Worm (Caenorhabditis elegans) whole organism, L4/young adult: Measurements from ENCODE around the gene F17E9.5.

Experiments
- W03F9.2 ChIP-seq: fragments of 150-350 bp; optimal IDR thresholded peaks from 2 replicates; lab custom pipeline; 2014; ENCODE audit warnings: missing biosample characterization, missing genetic modification characterization
- dao-5 ChIP-seq: sonication (generic microtip); optimal IDR thresholded peaks from 2 replicates; lab custom pipeline; 2016; ENCODE audit warnings: missing genotype, missing genetic modification characterization, moderate library complexity, missing compliant biosample characterization
- him-1 ChIP-seq: sonication (generic microtip); optimal IDR thresholded peaks from 2 replicates; lab custom pipeline; 2016; ENCODE audit warnings: missing genotype, missing genetic modification reagents, missing genetic modification characterization, missing compliant biosample characterization

The F17E9.5 gene

DNA sequence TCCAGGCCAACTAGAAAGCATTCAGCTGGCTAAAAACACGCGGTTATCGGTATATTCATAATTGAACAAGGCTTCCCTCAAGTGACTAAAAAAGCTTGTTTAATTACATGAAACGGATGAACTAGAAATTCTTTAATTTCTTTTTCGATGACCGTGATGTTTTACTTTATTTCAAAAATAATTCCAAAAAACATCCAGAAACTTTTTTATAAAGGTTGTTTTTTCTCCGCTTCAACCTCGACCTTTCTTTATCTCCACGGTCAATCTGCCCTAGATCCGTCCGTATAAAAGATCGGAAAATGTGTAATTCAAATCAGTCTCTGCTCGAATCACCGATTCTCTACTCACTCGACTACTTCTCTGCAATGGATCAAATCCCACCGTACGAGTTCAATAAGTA, at the start of gene F17E9.5:
Gene F17E9.5, plus strand, starts transcription at position 301 of the 400 bp plus-strand sequence.
- no peak for TF ChIP-seq W03F9.2 (tag; lab: Kevin White, UChicago)
- no peak for TF ChIP-seq dao-5 (tag; lab: Kevin White, UChicago)
- no peak for TF ChIP-seq him-1

DNA sequence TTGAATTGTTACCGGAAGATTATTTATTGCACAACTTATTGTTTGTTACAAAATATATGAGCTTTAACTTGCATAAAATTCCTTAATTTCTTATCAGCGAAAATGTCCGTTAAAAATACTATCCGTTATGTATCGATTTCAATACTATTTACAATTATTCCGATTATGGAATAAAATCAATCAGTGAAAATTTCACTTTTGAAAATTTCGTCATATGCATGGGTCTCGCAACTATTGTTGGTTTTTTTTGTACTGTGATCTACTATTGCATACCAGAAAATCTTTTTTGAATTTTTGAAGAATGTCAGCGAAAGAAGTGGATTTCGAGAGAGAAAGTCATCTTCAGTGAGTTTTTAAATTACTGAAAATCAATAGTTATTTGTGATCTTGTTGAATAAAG, 48.4 kb upstream of the F17E9.5 start, which contains the start of gene nprl-3:
Gene nprl-3, plus strand, starts transcription at position 301 of the 400 bp plus-strand sequence.
- TF ChIP-seq W03F9.2 (tag; lab: Kevin White, UChicago) (no peak), dao-5 (tag; lab: Kevin White, UChicago) (no peak), him-1 (no peak)

DNA sequence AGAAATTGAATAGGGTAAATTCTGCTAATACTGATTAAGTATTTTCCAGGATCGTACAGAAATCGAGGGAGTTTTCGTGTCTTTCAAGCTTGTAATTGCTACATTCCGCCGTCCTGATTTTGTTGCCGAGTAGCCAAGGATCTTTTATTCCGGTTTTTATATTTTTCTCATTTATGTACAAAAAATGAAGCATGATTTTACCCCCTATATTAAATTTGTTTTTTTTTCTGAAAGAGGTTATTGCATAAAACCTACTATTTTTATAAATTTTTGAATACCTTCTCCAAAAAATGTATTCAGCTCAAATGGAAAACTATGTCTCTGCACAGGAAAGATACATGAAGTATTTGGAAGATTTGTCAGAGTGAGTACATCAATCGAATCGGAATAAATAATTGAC, 46.0 kb upstream of the F17E9.5 start, which contains the start of gene F35H10.6:
Gene F35H10.6, plus strand, starts transcription at position 301 of the 400 bp plus-strand sequence.
- TF ChIP-seq W03F9.2 (tag; lab: Kevin White, UChicago), result no peak
- no peak for TF ChIP-seq dao-5 (tag; lab: Kevin White, UChicago)

DNA sequence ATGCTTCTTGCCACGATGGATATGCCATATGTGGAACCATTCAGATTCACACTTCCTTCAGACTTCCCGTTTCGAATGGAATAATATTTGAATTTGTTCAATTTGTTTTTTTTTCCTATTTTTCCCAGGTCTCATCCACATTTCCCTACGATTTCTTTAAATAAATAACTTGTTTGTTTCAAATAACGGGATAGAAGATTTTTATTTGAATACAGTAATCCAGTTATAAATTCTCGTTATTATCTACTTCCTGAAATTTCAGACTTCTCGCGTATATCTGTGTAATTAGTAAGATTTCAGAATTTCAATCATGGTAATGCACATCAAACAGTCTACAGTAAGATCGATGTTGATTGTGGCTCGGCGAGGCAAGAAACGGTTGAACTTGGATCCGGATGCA, 45.1 kb upstream of the F17E9.5 start, which contains the start of gene F35H10.5:
Gene F35H10.5, plus strand, starts transcription at position 301 of the 400 bp plus-strand sequence.
- TF ChIP-seq dao-5 (tag; lab: Kevin White, UChicago), result no peak
- no peak for TF ChIP-seq him-1
- no peak for TF ChIP-seq W03F9.2 (tag; lab: Kevin White, UChicago)

DNA sequence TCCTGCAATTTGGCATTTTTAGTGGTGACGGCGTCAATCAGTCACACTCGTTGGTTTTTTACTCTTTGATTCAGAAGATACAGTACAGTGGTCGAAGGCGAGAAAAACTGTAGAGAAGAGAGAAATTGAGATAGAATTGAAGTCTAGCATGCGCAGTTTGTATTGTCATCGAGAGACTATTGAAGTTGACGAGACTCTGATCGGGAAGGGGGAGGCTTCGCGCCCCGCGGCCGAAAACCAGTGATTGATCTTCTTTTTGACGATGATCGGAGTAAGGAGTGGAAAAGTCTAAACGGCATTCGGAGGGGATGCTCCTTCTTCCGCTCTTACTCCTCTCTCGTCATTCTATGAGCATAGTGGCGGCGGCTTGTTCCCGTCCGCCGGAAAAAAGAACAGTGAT, 43.7 kb upstream of the F17E9.5 start:
- TF ChIP-seq dao-5 (tag; lab: Kevin White, UChicago) (no peak), W03F9.2 (tag; lab: Kevin White, UChicago) (no peak), him-1 (no peak)

DNA sequence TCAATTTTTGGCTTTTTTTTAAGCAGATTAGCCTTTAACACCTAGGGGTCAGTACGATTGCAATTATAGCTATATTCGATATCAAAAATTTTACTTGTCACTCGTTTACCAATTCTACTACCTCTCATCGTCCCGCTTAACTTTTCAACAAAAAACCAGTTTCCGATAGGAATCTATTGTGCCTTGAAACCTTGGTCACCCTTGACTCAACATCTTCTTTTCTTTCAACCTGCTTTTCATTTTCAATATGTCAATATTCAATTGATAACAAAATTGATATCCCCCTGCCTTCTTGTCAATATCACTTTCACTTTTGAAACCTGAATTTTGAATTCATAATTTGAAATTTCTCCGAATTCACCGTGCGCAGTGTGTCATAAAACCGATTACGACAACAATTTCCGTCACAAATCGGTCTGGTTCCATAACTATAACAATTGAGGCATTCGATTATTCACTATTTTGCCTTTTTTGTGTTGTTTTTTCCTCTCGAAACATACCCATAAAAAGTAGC, 42.9 kb upstream of the F17E9.5 start:
- no peak for TF ChIP-seq W03F9.2 (tag; lab: Kevin White, UChicago)
- TF ChIP-seq him-1, result no peak
- TF ChIP-seq dao-5 (tag; lab: Kevin White, UChicago), result no peak

DNA sequence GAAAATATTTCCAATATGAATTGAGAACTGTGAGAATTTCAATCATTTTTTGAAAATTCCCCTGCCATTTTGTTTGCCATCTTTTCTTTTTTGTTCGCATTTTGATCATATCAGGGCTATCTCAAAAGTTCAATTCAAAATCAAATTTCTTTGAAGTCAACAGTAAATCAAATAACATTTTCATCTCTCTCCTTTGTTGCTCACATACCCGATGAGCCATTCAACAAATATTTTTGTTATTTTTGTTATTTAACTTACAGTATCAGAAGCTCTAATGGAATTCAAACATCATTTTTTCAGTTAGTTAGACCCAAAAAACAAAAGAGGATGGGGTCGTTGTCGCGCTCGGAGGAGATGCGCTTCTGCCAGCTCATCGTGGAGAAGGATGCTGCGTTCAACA, 42.0 kb upstream of the F17E9.5 start, which contains the start of gene vha-5:
Gene vha-5, plus strand, starts transcription at position 301 of the 400 bp plus-strand sequence.
- no peak for TF ChIP-seq him-1
- TF ChIP-seq W03F9.2 (tag; lab: Kevin White, UChicago), result no peak
- no peak for TF ChIP-seq dao-5 (tag; lab: Kevin White, UChicago)

DNA sequence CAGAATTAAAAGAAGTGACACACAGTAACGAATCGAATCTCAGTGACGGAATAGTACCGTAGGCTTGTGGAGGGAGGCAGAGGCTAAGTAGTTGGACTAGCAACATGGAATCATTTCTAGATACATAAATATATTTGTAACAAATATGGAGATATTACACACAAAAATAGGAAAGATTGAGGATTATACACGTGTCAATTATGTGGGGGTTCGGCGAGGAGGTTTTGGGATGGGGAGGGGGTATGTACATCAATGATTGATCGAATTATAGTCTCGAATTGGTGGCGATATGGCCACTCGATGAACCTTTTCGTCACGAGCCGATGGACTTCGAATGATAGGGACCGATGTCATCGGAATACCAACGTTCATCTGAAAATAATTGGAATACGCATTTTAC, 38.2 kb upstream of the F17E9.5 start:
- TF ChIP-seq W03F9.2 (tag; lab: Kevin White, UChicago) (no peak), him-1 (no peak), dao-5 (tag; lab: Kevin White, UChicago) (no peak)

DNA sequence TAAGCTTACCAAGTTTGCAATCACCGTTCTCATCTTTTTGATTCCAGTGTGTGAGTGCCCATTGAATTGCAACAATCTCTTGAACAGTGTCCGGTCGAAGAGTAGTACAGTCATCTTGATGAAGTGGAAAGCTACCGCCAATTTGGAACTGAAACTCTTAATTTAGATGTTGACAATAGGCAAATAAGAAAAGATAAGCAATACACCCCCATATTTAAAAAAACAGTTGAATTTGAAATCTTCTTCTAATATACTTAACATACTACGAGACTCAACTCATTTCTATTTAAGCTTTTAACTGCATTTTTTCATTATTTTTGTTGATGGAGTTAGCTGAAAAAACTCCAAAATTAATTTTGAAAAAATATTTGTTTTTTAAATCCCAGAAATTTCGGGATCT, 33.5 kb upstream of the F17E9.5 start:
- TF ChIP-seq W03F9.2 (tag; lab: Kevin White, UChicago), result no peak
- TF ChIP-seq dao-5 (tag; lab: Kevin White, UChicago), result no peak
- no peak for TF ChIP-seq him-1

DNA sequence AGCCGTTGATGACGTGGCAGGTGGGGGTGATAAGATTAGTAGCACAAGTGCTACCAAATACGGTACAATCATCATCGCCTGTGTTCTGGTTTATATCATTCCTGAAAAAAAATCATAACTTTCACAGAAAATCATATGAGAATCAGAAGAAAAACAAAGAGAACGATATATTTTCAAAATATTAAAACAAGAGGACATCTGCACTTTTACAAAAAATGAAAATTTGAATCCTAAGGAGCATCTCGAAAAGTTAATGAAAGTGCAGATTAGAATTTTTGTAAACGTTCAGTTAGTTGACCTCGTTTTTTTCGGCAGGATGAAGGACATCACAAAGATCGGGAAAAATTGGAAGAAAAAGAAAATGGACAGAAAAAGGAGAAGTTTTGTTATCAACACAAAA, 32.8 kb upstream of the F17E9.5 start, which contains the start of gene F35H10.10:
Gene F35H10.10, minus strand, starts transcription at position 101 of the 400 bp plus-strand sequence.
- TF ChIP-seq W03F9.2 (tag; lab: Kevin White, UChicago) (no peak), him-1 (no peak), dao-5 (tag; lab: Kevin White, UChicago) (no peak)

DNA sequence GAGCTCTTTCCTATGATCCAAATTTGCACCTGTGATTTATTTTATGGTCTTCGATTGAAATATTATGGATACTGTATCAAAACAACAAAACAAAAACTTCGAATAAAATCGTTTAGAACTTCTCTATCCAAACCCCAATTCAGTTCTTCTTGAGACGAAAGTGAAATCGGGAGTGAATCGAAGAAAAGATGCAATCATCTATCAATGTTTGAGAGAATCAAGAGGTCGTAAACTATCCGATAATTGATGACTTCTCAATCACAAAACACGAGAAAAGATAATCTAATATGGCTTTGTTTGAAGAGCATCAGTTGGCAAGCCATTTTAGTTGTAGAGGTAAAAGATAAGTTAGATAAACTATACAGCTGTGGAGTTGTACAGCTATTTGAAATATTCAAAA, 27.8 kb upstream of the F17E9.5 start:
- TF ChIP-seq him-1 (no peak), W03F9.2 (tag; lab: Kevin White, UChicago) (no peak), dao-5 (tag; lab: Kevin White, UChicago) (no peak)

DNA sequence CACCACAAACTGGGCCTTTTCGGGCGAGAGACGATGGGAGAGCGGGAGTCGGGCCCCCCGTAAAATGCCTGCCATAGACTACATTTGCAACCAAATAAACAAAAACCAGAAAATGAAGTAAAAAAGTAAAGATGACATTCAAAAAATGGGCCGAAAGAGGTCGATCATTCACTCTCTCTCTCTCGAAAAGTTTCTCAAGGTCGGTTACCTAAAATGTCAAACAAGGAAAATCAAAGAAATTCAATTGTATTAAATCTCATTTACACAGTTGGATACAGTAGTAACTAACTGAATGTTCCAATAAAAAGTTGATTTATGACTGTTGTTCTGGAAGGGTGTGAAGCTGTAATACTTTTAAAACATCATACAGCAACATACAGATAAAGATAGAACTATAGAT, 26.8 kb upstream of the F17E9.5 start:
- TF ChIP-seq W03F9.2 (tag; lab: Kevin White, UChicago), result no peak
- no peak for TF ChIP-seq dao-5 (tag; lab: Kevin White, UChicago)

DNA sequence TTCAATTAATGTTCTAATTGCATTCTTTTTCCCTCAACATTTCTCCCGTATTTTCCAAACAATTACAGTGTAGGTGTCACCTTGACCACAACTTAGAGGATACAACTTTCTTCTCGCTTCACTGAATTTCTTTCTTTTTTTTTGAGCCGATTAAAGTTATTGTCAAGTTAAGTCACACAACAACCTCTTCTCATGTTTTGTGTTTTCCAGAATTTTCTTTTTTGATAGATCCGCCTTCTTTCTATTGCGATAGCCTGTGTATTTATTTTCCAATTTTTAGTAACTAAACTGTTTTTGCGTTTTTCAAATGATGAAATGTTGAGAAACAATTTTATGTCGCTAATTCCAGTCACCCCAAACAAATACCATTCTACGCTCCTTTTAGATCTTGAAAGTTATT, 20.0 kb upstream of the F17E9.5 start, which contains the start of gene F35H10.3:
Gene F35H10.3, plus strand, starts transcription at position 301 of the 400 bp plus-strand sequence.
- no peak for TF ChIP-seq dao-5 (tag; lab: Kevin White, UChicago)
- no peak for TF ChIP-seq him-1
- TF ChIP-seq W03F9.2 (tag; lab: Kevin White, UChicago), result no peak

DNA sequence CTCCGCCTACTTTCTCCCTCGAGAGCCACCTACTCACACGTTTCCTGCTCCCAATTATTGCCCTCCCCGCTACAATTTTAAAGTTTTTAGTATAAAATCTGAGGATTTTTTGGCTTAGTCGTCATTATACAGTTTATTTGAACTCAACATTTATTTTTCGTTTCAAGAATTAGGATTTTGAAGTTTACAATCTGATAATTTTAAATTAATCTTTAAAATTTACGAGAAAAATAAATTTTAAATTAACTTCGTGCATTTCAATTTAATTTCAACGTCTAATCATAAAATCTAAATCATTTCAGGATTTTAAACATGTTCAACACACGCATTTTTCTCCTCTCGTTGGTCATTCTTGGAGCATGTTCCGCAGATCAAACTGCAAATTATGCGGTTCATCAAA, 16.7 kb upstream of the F17E9.5 start, which contains the start of gene F35H10.2:
Gene F35H10.2, plus strand, starts transcription at position 301 of the 400 bp plus-strand sequence.
- TF ChIP-seq dao-5 (tag; lab: Kevin White, UChicago), result no peak
- TF ChIP-seq W03F9.2 (tag; lab: Kevin White, UChicago), result no peak
- TF ChIP-seq him-1, result no peak

DNA sequence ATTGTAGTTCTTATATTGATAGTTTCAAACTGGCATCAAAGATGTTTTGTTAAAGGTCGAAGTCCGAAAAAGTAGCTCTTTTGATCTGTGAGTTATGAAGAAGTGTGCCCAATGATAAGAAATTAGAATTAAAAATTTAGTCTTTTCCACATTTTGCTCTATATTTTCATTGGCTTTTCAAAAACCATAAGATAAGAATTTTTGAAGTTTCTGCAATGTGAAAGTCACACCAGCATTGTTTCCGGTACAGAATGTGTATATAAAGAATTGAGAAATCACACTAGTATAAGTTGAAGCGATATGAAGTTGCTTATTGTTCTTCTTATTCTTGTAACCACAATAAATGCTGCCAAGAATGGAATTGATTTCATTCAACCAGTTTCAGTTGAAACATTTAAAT, 13.1 kb upstream of the F17E9.5 start, which contains the start of gene lys-10:
Gene lys-10, plus strand, starts transcription at position 301 of the 400 bp plus-strand sequence.
- TF ChIP-seq him-1 (no peak), dao-5 (tag; lab: Kevin White, UChicago) (no peak), W03F9.2 (tag; lab: Kevin White, UChicago) (no peak)
